Worm (Caenorhabditis elegans) whole organism, L2 larva: ENCODE measurements around the gene acaa-2.

Source experiments
- R02D3.7 ChIP-seq: fragments of 150-350 bp; optimal IDR thresholded peaks from 2 replicates; lab custom pipeline; 2014; ENCODE audit warnings: missing biosample characterization, missing genetic modification characterization
- ama-1 ChIP-seq: fragments of 150-350 bp; optimal IDR thresholded peaks from 2 replicates; lab custom pipeline; 2018; ENCODE audit warnings: inconsistent platforms
- ceh-82 ChIP-seq: fragments of 150-350 bp; optimal IDR thresholded peaks from 2 replicates; lab custom pipeline; 2014; ENCODE audit warnings: missing biosample characterization, missing genetic modification characterization
- crh-2 ChIP-seq: sonication (generic microtip); optimal IDR thresholded peaks from 2 replicates; lab custom pipeline; 2017; ENCODE audit warnings: missing biosample characterization, missing genetic modification characterization
- elt-1 ChIP-seq: fragments of 150-350 bp; optimal IDR thresholded peaks from 2 replicates; lab custom pipeline; 2014; ENCODE audit warnings: missing biosample characterization, missing genetic modification characterization
- elt-3 ChIP-seq: sonication (generic microtip); optimal IDR thresholded peaks from 2 replicates; lab custom pipeline; 2017; ENCODE audit warnings: missing biosample characterization, missing genetic modification characterization
- lin-13 ChIP-seq: fragments of 150-350 bp; optimal IDR thresholded peaks from 2 replicates; lab custom pipeline; 2014; ENCODE audit warnings: missing biosample characterization, missing genetic modification reagents, missing genetic modification characterization
- nhr-10 ChIP-seq: sonication (generic microtip); optimal IDR thresholded peaks from 2 replicates; lab custom pipeline; 2017; ENCODE audit warnings: missing biosample characterization, missing genetic modification characterization
- nhr-25 ChIP-seq: fragments of 150-350 bp; sonication (generic microtip); optimal IDR thresholded peaks from 3 replicates; lab custom pipeline; 2014; ENCODE audit warnings: missing biosample characterization, missing genetic modification characterization
- peb-1 ChIP-seq: fragments of 150-350 bp; optimal IDR thresholded peaks from 2 replicates; lab custom pipeline; 2014; ENCODE audit warnings: missing biosample characterization, missing genetic modification characterization
- unc-62 ChIP-seq: fragments of 150-350 bp; optimal IDR thresholded peaks from 2 replicates; lab custom pipeline; 2014; ENCODE audit warnings: missing biosample characterization, missing genetic modification reagents, missing genetic modification characterization
- ztf-1 ChIP-seq: fragments of 200-800 bp; sonication (Bioruptor generic); conservative IDR thresholded peaks from 2 replicates; pipeline ENCODE4 v1.3.6; 2022; ENCODE audit warnings: missing genetic modification characterization, missing compliant biosample characterization
- ztf-11 ChIP-seq: sonication (generic microtip); optimal IDR thresholded peaks from 2 replicates; lab custom pipeline; 2017; ENCODE audit warnings: missing biosample characterization, missing genetic modification characterization

DNA sequence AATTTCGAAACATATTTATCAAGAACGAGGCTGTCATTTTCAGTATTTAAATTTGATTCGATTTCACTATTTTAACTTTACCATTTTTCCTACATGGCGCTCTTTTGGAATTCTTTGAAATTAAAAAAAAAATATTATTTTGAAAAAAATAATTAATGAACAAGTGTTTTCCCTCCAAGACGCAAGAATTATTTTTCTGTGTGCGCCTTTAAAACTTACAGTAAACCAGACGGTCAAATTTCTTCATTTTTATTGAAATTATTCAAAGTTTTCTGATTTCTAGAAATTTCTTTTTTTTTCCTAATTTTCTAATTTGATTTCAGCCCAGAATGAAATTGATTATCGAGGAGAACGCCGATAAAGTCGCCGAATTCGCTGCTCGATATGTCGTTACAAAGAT is 44.3 kb downstream of the acaa-2 start, which contains the start of gene T03F6.3:
- no peak for TF ChIP-seq ceh-82 (tag; lab: Kevin White, UChicago)
- no peak for TF ChIP-seq ama-1 (lab: Kevin White, UChicago)
- TF ChIP-seq nhr-10 = no peak
- no peak for TF ChIP-seq ztf-1 (GFP tag; lab: Robert Waterston, UW)
- no peak for TF ChIP-seq ztf-11
- no peak for TF ChIP-seq elt-1
- no peak for TF ChIP-seq peb-1 (tag; lab: Kevin White, UChicago)
- no peak for TF ChIP-seq nhr-25 (tag; lab: Kevin White, UChicago)
- TF ChIP-seq lin-13 (GFP tag; lab: Kevin White, UChicago) = no peak
- TF ChIP-seq R02D3.7 (tag; lab: Kevin White, UChicago) = no peak
- no peak for TF ChIP-seq crh-2 (tag; lab: Kevin White, UChicago)
- TF ChIP-seq unc-62 (GFP tag; lab: Kevin White, UChicago) = no peak
- TF ChIP-seq elt-3 = no peak
